Worm (Caenorhabditis elegans): ENCODE measurements around the gene gpd-1.
A peak's percentile ranks its signal among the peaks of the same experiment; 100 is the strongest.

Gene gpd-1

DNA sequence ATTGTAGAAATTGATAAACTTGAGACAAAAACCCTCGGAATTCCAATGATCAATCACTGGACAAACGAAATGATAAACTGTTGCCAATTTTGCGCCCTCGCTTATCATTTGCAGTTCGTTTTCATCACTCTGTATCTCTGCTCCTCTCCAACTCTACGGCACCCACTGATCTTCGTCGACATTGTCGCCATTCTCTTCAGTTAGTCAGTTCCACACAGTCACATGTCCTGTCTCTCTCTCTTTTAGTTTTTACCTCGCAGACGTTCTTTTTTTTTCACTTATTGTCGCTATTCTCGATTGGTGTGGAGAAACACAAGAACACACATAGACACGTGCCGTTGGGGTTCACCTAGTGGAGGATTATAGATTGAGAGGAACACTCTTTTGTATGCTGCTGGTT, 4.9 kb upstream of the gpd-1 start (continued):
- TF ChIP-seq dpl-1 (GFP tag; optimal IDR thresholded peaks at IDR 0.05) (peak; percentile 39), vab-7 (GFP tag; IDR thresholded peaks at IDR 0.05) (no peak), Y105C5A.15 (GFP tag; IDR thresholded peaks at IDR 0.05) (no peak), nhr-6 (tag; optimal IDR thresholded peaks at IDR 0.05) (no peak), F26F4.8 (GFP tag; conservative IDR thresholded peaks at IDR 0.05) (no peak), mxl-3 (GFP tag; optimal IDR thresholded peaks at IDR 0.05) (peak; percentile 93), dmd-6 (GFP tag; IDR thresholded peaks at IDR 0.05) (peak; percentile 93), nhr-11 (tag; optimal IDR thresholded peaks at IDR 0.05) (peak; percentile 16), pha-4 (GFP tag; IDR thresholded peaks at IDR 0.05) (0 out of 2 replicates have a peak, but pooled peaks have one; percentile 34), pha-4 (tag; optimal IDR thresholded peaks at IDR 0.05) (peak; percentile 73), ceh-44 (GFP tag; IDR thresholded peaks at IDR 0.05) (no peak), lsy-2 (tag; optimal IDR thresholded peaks at IDR 0.05) (peak in 1 of 2 experiments; percentile 75), aly-2 (tag; optimal IDR thresholded peaks at IDR 0.05) (no peak), dve-1 (tag; optimal IDR thresholded peaks at IDR 0.05; ENCODE audit: insufficient read depth) (peak; percentile 93), daf-8 (GFP tag; IDR thresholded peaks at IDR 0.05) (no peak), mes-2 (tag; optimal IDR thresholded peaks at IDR 0.05; ENCODE audit: poor library complexity, severe bottlenecking) (peak; percentile 63), tag-97 (GFP tag; IDR thresholded peaks at IDR 0.05) (no peak), lin-29 (GFP tag; IDR thresholded peaks at IDR 0.05) (peak; percentile 52; the same call in 1 of the 2 replicates), lin-39 (tag; optimal IDR thresholded peaks at IDR 0.05) (no peak), ctbp-1 (GFP tag; IDR thresholded peaks at IDR 0.05) (peak; percentile 44; the same call in 1 of the 2 replicates), ztf-7 (tag; optimal IDR thresholded peaks at IDR 0.05) (no peak), saeg-2 (GFP tag; IDR thresholded peaks at IDR 0.05) (0 out of 2 replicates have a peak, but pooled peaks have one; percentile 71), egl-43 (GFP tag; IDR thresholded peaks at IDR 0.05) (no peak), gei-8 (GFP tag; optimal IDR thresholded peaks at IDR 0.05) (peak; percentile 54), hif-1 (tag; optimal IDR thresholded peaks at IDR 0.05) (peak in 1 of 2 experiments; percentile 6), hlh-30 (tag; optimal IDR thresholded peaks at IDR 0.05; ENCODE audit: insufficient read depth) (peak; percentile 97), madf-5 (GFP tag; IDR thresholded peaks at IDR 0.05) (no peak), D1046.2 (GFP tag; IDR thresholded peaks at IDR 0.05) (no peak), aha-1 (tag) (peak; percentile 97), mdt-29 (GFP tag; IDR thresholded peaks at IDR 0.05) (no peak), hmg-1.1 (GFP tag; IDR thresholded peaks at IDR 0.05) (peak; percentile 51), zfp-3 (GFP tag; conservative IDR thresholded peaks at IDR 0.05) (0 out of 2 replicates have a peak, but pooled peaks have one; percentile 15), nhr-237 (tag; optimal IDR thresholded peaks at IDR 0.05) (no peak), daf-19 (GFP tag; conservative IDR thresholded peaks at IDR 0.05) (no peak), nhr-10 (tag; optimal IDR thresholded peaks at IDR 0.05) (peak; percentile 45), snpc-1.2 (GFP tag; IDR thresholded peaks at IDR 0.05) (no peak), rbr-2 (tag; optimal IDR thresholded peaks at IDR 0.05) (no peak), attf-4 (tag; optimal IDR thresholded peaks at IDR 0.05) (no peak), lir-3 (tag; optimal IDR thresholded peaks at IDR 0.05) (no peak), unc-62 (GFP tag; optimal IDR thresholded peaks at IDR 0.05 in 1 of 2) (peak in 1 of 2 experiments; percentile 96), unc-62 (tag; optimal IDR thresholded peaks at IDR 0.05) (no peak), R02D3.7 (tag; optimal IDR thresholded peaks at IDR 0.05) (no peak), F49E8.2 (tag; optimal IDR thresholded peaks at IDR 0.05; ENCODE audit: borderline replicate concordance) (no peak), fkh-10 (GFP tag; optimal IDR thresholded peaks at IDR 0.05) (no peak), egl-27 (tag; optimal IDR thresholded peaks at IDR 0.05) (no peak), ama-1 (optimal IDR thresholded peaks at IDR 0.05) (peak; percentile 80), spr-3 (GFP tag; optimal IDR thresholded peaks at IDR 0.05) (peak; percentile 5), madf-9 (GFP tag; conservative IDR thresholded peaks at IDR 0.05) (0 out of 2 replicates have a peak, but pooled peaks have one; percentile 31), arid-1 (GFP tag; conservative IDR thresholded peaks at IDR 0.05) (no peak), ceh-32 (tag; optimal IDR thresholded peaks at IDR 0.05; ENCODE audit: poor library complexity) (no peak), zfp-2 (tag; optimal IDR thresholded peaks at IDR 0.05) (no peak), daf-12 (tag; optimal IDR thresholded peaks at IDR 0.05) (no peak)

All from whole organism, L4 larva.